Worm (Caenorhabditis elegans) whole organism, young adult: ENCODE results near the gene sru-39.

Source experiments
- Y67H2A.10 ChIP-seq: fragments of 200-800 bp; sonication (Bioruptor generic); conservative IDR thresholded peaks from 2 replicates; pipeline ENCODE4 v1.3.6; 2022; ENCODE audit warnings: missing genetic modification reagents, missing genetic modification characterization, missing compliant biosample characterization
- nhr-90 ChIP-seq: sonication (generic microtip); optimal IDR thresholded peaks from 2 replicates; lab custom pipeline; 2016; ENCODE audit warnings: missing genotype, mild to moderate bottlenecking, missing genetic modification characterization, missing compliant biosample characterization
- pbrm-1 ChIP-seq: fragments of 200-800 bp; sonication (Bioruptor generic); IDR thresholded peaks from 2 replicates; pipeline ENCODE4 v1.3.6; 2022; ENCODE audit warnings: missing genetic modification reagents, missing genetic modification characterization, missing compliant biosample characterization

ce11 chrV:9796002-9796401 lies 7.3 kb upstream of the sru-39 start:
- TF ChIP-seq Y67H2A.10 (GFP tag; lab: Robert Waterston, UW) (no peak), pbrm-1 (GFP tag; lab: Robert Waterston, UW) (no peak), nhr-90 (no peak)
